Worm (Caenorhabditis elegans) whole organism, mixed stage, embryonic: ENCODE measurements around the gene T16A1.4.

ENCODE experiments used
- M03D4.4 ChIP-seq: sonication (generic microtip); optimal IDR thresholded peaks from 2 replicates; lab custom pipeline; 2017; ENCODE audit warnings: mild to moderate bottlenecking, missing genetic modification characterization, missing compliant biosample characterization
- bed-3 ChIP-seq: fragments of 200-800 bp; sonication (Bioruptor generic); optimal IDR thresholded peaks from 3 replicates; lab custom pipeline; 2018; ENCODE audit warnings: mild to moderate bottlenecking, missing genetic modification characterization, moderate library complexity, missing compliant biosample characterization
- ceh-39 ChIP-seq: fragments of 150-350 bp; optimal IDR thresholded peaks from 2 replicates; lab custom pipeline; 2014; ENCODE audit warnings: missing biosample characterization, missing genetic modification characterization
- ceh-43 ChIP-seq: fragments of 200-800 bp; sonication (Bioruptor generic); optimal IDR thresholded peaks from 2 replicates; lab custom pipeline; 2018; ENCODE audit warnings: mild to moderate bottlenecking, missing genetic modification characterization, moderate library complexity, missing compliant biosample characterization
- ceh-83 ChIP-seq: fragments of 200-800 bp; sonication (Bioruptor generic); optimal IDR thresholded peaks from 2 replicates; lab custom pipeline; 2018; ENCODE audit warnings: mild to moderate bottlenecking, missing genetic modification characterization, missing compliant biosample characterization
- ces-1 ChIP-seq: fragments of 150-350 bp; optimal IDR thresholded peaks from 2 replicates; lab custom pipeline; 2014; ENCODE audit warnings: missing biosample characterization, missing genetic modification reagents, missing genetic modification characterization
- cnd-1 ChIP-seq: fragments of 200-800 bp; sonication (Bioruptor generic); optimal IDR thresholded peaks from 2 replicates; lab custom pipeline; 2018; ENCODE audit warnings: mild to moderate bottlenecking, missing genetic modification characterization, missing compliant biosample characterization
- drap-1 ChIP-seq: fragments of 200-800 bp; sonication (Bioruptor generic); optimal IDR thresholded peaks from 3 replicates; lab custom pipeline; 2018; ENCODE audit warnings: mild to moderate bottlenecking, missing genetic modification characterization, missing compliant biosample characterization
- elt-1 ChIP-seq: sonication (generic microtip); optimal IDR thresholded peaks from 2 replicates; lab custom pipeline; 2017; ENCODE audit warnings: missing genetic modification characterization, mild to moderate bottlenecking, missing compliant biosample characterization, antibody characterized with exemption, moderate library complexity, borderline replicate concordance; ENCODE audit not compliant: insufficient read depth
- elt-3 ChIP-seq: fragments of 150-350 bp; optimal IDR thresholded peaks from 2 replicates; lab custom pipeline; 2014; ENCODE audit warnings: missing biosample characterization, missing genetic modification characterization
- hlh-1 ChIP-seq: fragments of 150-350 bp; optimal IDR thresholded peaks from 2 replicates; lab custom pipeline; 2014; ENCODE audit warnings: missing biosample characterization, missing genetic modification reagents, missing genetic modification characterization
- lin-13 ChIP-seq: fragments of 150-350 bp; optimal IDR thresholded peaks from 2 replicates; lab custom pipeline; 2014; ENCODE audit warnings: missing biosample characterization, missing genetic modification characterization
- lin-32 ChIP-seq: fragments of 200-800 bp; sonication (Bioruptor generic); optimal IDR thresholded peaks from 2 replicates; lab custom pipeline; 2018; ENCODE audit warnings: mild to moderate bottlenecking, missing genetic modification characterization, missing compliant biosample characterization
- lsy-2 ChIP-seq: fragments of 150-350 bp; optimal IDR thresholded peaks from 2 replicates; lab custom pipeline; 2014; ENCODE audit warnings: missing biosample characterization, missing genetic modification characterization
- mab-5 ChIP-seq: fragments of 150-350 bp; optimal IDR thresholded peaks from 2 replicates; lab custom pipeline; 2014; ENCODE audit warnings: missing biosample characterization, missing genetic modification characterization
- mep-1 ChIP-seq: fragments of 150-350 bp; optimal IDR thresholded peaks from 2 replicates; lab custom pipeline; 2017; ENCODE audit warnings: missing biosample characterization, missing genetic modification reagents, missing genetic modification characterization, inconsistent platforms
- mls-2 ChIP-seq: sonication (generic microtip); optimal IDR thresholded peaks from 2 replicates; lab custom pipeline; 2016; ENCODE audit warnings: mild to moderate bottlenecking, missing genetic modification characterization, moderate library complexity, missing compliant biosample characterization
- nhr-12 ChIP-seq: fragments of 150-350 bp; optimal IDR thresholded peaks from 2 replicates; lab custom pipeline; 2014; ENCODE audit warnings: missing biosample characterization, missing genetic modification characterization
- nhr-2 ChIP-seq: fragments of 150-350 bp; optimal IDR thresholded peaks from 2 replicates; lab custom pipeline; 2014; ENCODE audit warnings: missing biosample characterization, missing genetic modification characterization
- nhr-237 ChIP-seq: fragments of 150-350 bp; optimal IDR thresholded peaks from 2 replicates; lab custom pipeline; 2014; ENCODE audit warnings: missing biosample characterization, missing genetic modification characterization
- nhr-76 ChIP-seq: sonication (generic microtip); optimal IDR thresholded peaks from 2 replicates; lab custom pipeline; 2017; ENCODE audit warnings: missing biosample characterization, missing genetic modification characterization
- pha-4 ChIP-seq: fragments of 150-350 bp; optimal IDR thresholded peaks from 2 replicates; lab custom pipeline; 2018; ENCODE audit warnings: missing biosample characterization, missing genetic modification reagents, missing genetic modification characterization
- sem-2 ChIP-seq: fragments of 200-800 bp; sonication (Bioruptor generic); optimal IDR thresholded peaks from 2 replicates; lab custom pipeline; 2018; ENCODE audit warnings: mild to moderate bottlenecking, missing genetic modification characterization, missing compliant biosample characterization
- snpc-4 ChIP-seq: fragments of 150-350 bp; optimal IDR thresholded peaks from 2 replicates; lab custom pipeline; 2014; ENCODE audit warnings: missing biosample characterization, missing genetic modification characterization
- sptf-1 ChIP-seq: sonication (generic microtip); optimal IDR thresholded peaks from 2 replicates; lab custom pipeline; 2017; ENCODE audit warnings: mild to moderate bottlenecking, missing genetic modification characterization, moderate library complexity, missing compliant biosample characterization
- tbx-8 ChIP-seq: fragments of 200-800 bp; sonication (Bioruptor generic); optimal IDR thresholded peaks from 2 replicates; lab custom pipeline; 2018; ENCODE audit warnings: mild to moderate bottlenecking, missing genetic modification characterization, moderate library complexity, missing compliant biosample characterization
- unc-39 ChIP-seq: fragments of 150-350 bp; optimal IDR thresholded peaks from 2 replicates; lab custom pipeline; 2014; ENCODE audit warnings: missing biosample characterization, missing genetic modification characterization
- unc-62 ChIP-seq: fragments of 150-350 bp; optimal IDR thresholded peaks from 2 replicates; lab custom pipeline; 2014; ENCODE audit warnings: missing biosample characterization, missing genetic modification reagents, missing genetic modification characterization
- ztf-11 ChIP-seq: fragments of 150-350 bp; optimal IDR thresholded peaks from 2 replicates; lab custom pipeline; 2014; ENCODE audit warnings: missing biosample characterization, missing genetic modification characterization

T16A1.4 gene

ce11 chrII:2093456-2093926, 12.1 kb downstream of the T16A1.4 start, which contains the start of gene fbxb-37:
Gene fbxb-37 (minus strand): TSS chrII:2093876.
- no peak for TF ChIP-seq elt-1 (tag; lab: Kevin White, UChicago)
- peak; percentile 26 for TF ChIP-seq nhr-2 (tag; lab: Kevin White, UChicago)
- TF ChIP-seq, all 35 proteins: peak for 1

ce11 chrII:2094924-2095650, 13.7 kb downstream of the T16A1.4 start, which contains the start of gene T16A1.2:
Gene T16A1.2 (plus strand): TSS chrII:2095600.
- no peak for TF ChIP-seq ceh-43 (GFP tag; lab: Kevin White, UChicago)
- TF ChIP-seq cnd-1: peak; percentile 74
- peak; percentile 68 for TF ChIP-seq nhr-2 (tag; lab: Kevin White, UChicago)

- no peak for TF ChIP-seq sem-2
- no peak for TF ChIP-seq snpc-4 (tag; lab: Kevin White, UChicago)
- no peak for TF ChIP-seq ces-1 (GFP tag; lab: Kevin White, UChicago)
- TF ChIP-seq nhr-12 (tag; lab: Kevin White, UChicago): no peak
- no peak for TF ChIP-seq elt-1 (tag; lab: Kevin White, UChicago)
- TF ChIP-seq lin-13 (tag; lab: Kevin White, UChicago): no peak
- no peak for TF ChIP-seq ceh-83 (GFP tag; lab: Kevin White, UChicago)
- TF ChIP-seq elt-3 (tag; lab: Kevin White, UChicago): no peak
- TF ChIP-seq tbx-8 (GFP tag; lab: Kevin White, UChicago): no peak
These were observed 18.0 kb downstream of the T16A1.4 start, which contains the start of gene math-42 for ce11 chrII:2099139-2099976. Gene math-42 (plus strand): TSS chrII:2099926.

- TF ChIP-seq unc-39 (tag; lab: Kevin White, UChicago) (no peak), nhr-76 (no peak), pha-4 (tag; lab: Kevin White, UChicago) (no peak), hlh-1 (no peak), nhr-2 (tag; lab: Kevin White, UChicago) (no peak), nhr-237 (tag; lab: Kevin White, UChicago) (no peak), mab-5 (tag; lab: Kevin White, UChicago) (no peak), mls-2 (tag; lab: Kevin White, UChicago) (no peak), bed-3 (GFP tag; lab: Kevin White, UChicago) (no peak), cnd-1 (no peak), lsy-2 (tag; lab: Kevin White, UChicago) (no peak)
These were observed 26.9 kb downstream of the T16A1.4 start, which contains the start of gene R52.4 for ce11 chrII:2108295-2108694. Gene R52.4 (minus strand): TSS chrII:2108395.

- TF ChIP-seq nhr-12 (tag; lab: Kevin White, UChicago) (no peak), ceh-39 (tag; lab: Kevin White, UChicago) (no peak), unc-62 (GFP tag; lab: Kevin White, UChicago) (no peak), ceh-43 (GFP tag; lab: Kevin White, UChicago) (no peak), elt-3 (tag; lab: Kevin White, UChicago) (no peak)
These were observed 28.6 kb downstream of the T16A1.4 start, which contains the start of gene R52.5 for ce11 chrII:2109943-2110342. Gene R52.5 (minus strand): TSS chrII:2110043.

ce11 chrII:2112948-2113347, 31.6 kb downstream of the T16A1.4 start, which contains the start of gene R52.6:
Gene R52.6 (minus strand): TSS chrII:2113048.
- TF ChIP-seq mep-1 (tag; lab: Kevin White, UChicago): no peak
- TF ChIP-seq mls-2 (tag; lab: Kevin White, UChicago): no peak
- no peak for TF ChIP-seq M03D4.4 (tag; lab: Kevin White, UChicago)
- TF ChIP-seq elt-1 (tag; lab: Kevin White, UChicago): no peak
- TF ChIP-seq ceh-39 (tag; lab: Kevin White, UChicago): no peak
- no peak for TF ChIP-seq drap-1 (GFP tag; lab: Kevin White, UChicago)
- TF ChIP-seq ztf-11 (tag; lab: Kevin White, UChicago): no peak
- TF ChIP-seq snpc-4 (tag; lab: Kevin White, UChicago): no peak
- TF ChIP-seq nhr-76: no peak
- TF ChIP-seq unc-39 (tag; lab: Kevin White, UChicago): no peak
- no peak for TF ChIP-seq tbx-8 (GFP tag; lab: Kevin White, UChicago)
- TF ChIP-seq ces-1 (GFP tag; lab: Kevin White, UChicago): no peak
- TF ChIP-seq sptf-1 (tag; lab: Kevin White, UChicago): no peak
- no peak for TF ChIP-seq mab-5 (tag; lab: Kevin White, UChicago)
- TF ChIP-seq lin-32 (GFP tag; lab: Kevin White, UChicago): no peak
- no peak for TF ChIP-seq nhr-237 (tag; lab: Kevin White, UChicago)
